Worm (Caenorhabditis elegans) whole organism, late embryonic: ENCODE results near the gene set-13.

ENCODE experiments used
- K02D7.2 ChIP-seq: sonication (generic microtip); optimal IDR thresholded peaks from 2 replicates; lab custom pipeline; 2017; ENCODE audit warnings: mild to moderate bottlenecking, missing genetic modification characterization, missing compliant biosample characterization
- T23F11.4 ChIP-seq: fragments of 200-800 bp; sonication (Bioruptor generic); optimal IDR thresholded peaks from 2 replicates; lab custom pipeline; 2018; ENCODE audit warnings: mild to moderate bottlenecking, missing genetic modification characterization, missing compliant biosample characterization
- ahr-1 ChIP-seq: sonication (generic microtip); optimal IDR thresholded peaks from 2 replicates; lab custom pipeline; 2016; ENCODE audit warnings: missing genetic modification characterization, missing compliant biosample characterization
- ama-1 ChIP-seq: fragments of 150-350 bp; optimal IDR thresholded peaks from 2 replicates; lab custom pipeline; 2014
- ceh-14 ChIP-seq: sonication (generic microtip); optimal IDR thresholded peaks from 2 replicates; lab custom pipeline; 2016; ENCODE audit warnings: missing genotype, missing genetic modification characterization, missing compliant biosample characterization
- ceh-2 ChIP-seq: sonication (generic microtip); optimal IDR thresholded peaks from 2 replicates; lab custom pipeline; 2016; ENCODE audit warnings: missing genotype, missing genetic modification characterization, missing compliant biosample characterization
- ceh-24 ChIP-seq: sonication (generic microtip); optimal IDR thresholded peaks from 2 replicates; lab custom pipeline; 2016; ENCODE audit warnings: mild to moderate bottlenecking, missing genetic modification characterization, missing compliant biosample characterization
- ceh-31 ChIP-seq: sonication (generic microtip); optimal IDR thresholded peaks from 2 replicates; lab custom pipeline; 2016; ENCODE audit warnings: missing genetic modification characterization, missing compliant biosample characterization
- ceh-45 ChIP-seq: fragments of 200-800 bp; sonication (Bioruptor generic); IDR thresholded peaks from 2 replicates; pipeline ENCODE4 v1.3.6; 2022; ENCODE audit warnings: missing genetic modification reagents, missing genetic modification characterization, missing compliant biosample characterization
- ceh-48 ChIP-seq: sonication (generic microtip); optimal IDR thresholded peaks from 2 replicates; lab custom pipeline; 2016; ENCODE audit warnings: missing genetic modification characterization, inconsistent platforms, missing compliant biosample characterization
- ceh-6 ChIP-seq: fragments of 200-800 bp; sonication (Bioruptor generic); optimal IDR thresholded peaks from 2 replicates; lab custom pipeline; 2018; ENCODE audit warnings: mild to moderate bottlenecking, missing genetic modification characterization, missing compliant biosample characterization
- ceh-9 ChIP-seq: sonication (generic microtip); optimal IDR thresholded peaks from 2 replicates; lab custom pipeline; 2016; ENCODE audit warnings: mild to moderate bottlenecking, missing genetic modification characterization, inconsistent platforms, missing compliant biosample characterization
- elt-4 ChIP-seq: sonication (generic microtip); optimal IDR thresholded peaks from 2 replicates; lab custom pipeline; 2016; ENCODE audit warnings: missing genetic modification characterization, missing compliant biosample characterization
- fax-1 ChIP-seq: sonication (generic microtip); optimal IDR thresholded peaks from 2 replicates; lab custom pipeline; 2016; ENCODE audit warnings: missing genotype, missing genetic modification characterization, missing compliant biosample characterization
- fkh-10 ChIP-seq: fragments of 150-350 bp; optimal IDR thresholded peaks from 2 replicates; lab custom pipeline; 2014; ENCODE audit warnings: missing biosample characterization, missing genetic modification reagents, missing genetic modification characterization
- gmeb-2 ChIP-seq: sonication (generic microtip); optimal IDR thresholded peaks from 2 replicates; lab custom pipeline; 2016; ENCODE audit warnings: missing genetic modification characterization, inconsistent platforms, missing compliant biosample characterization
- hlh-30 ChIP-seq: sonication (generic microtip); optimal IDR thresholded peaks from 2 replicates; lab custom pipeline; 2017; ENCODE audit warnings: antibody characterized with exemption, missing genetic modification characterization, missing compliant biosample characterization; ENCODE audit not compliant: insufficient read depth
- hlh-6 ChIP-seq: sonication (generic microtip); optimal IDR thresholded peaks from 2 replicates; lab custom pipeline; 2016; ENCODE audit warnings: missing genotype, missing genetic modification characterization, missing compliant biosample characterization
- lim-6 ChIP-seq: sonication (generic microtip); optimal IDR thresholded peaks from 2 replicates; lab custom pipeline; 2016; ENCODE audit warnings: missing genetic modification characterization, missing compliant biosample characterization
- lin-11 ChIP-seq: fragments of 200-800 bp; sonication (Bioruptor generic); optimal IDR thresholded peaks from 2 replicates; lab custom pipeline; 2018; ENCODE audit warnings: mild to moderate bottlenecking, missing genetic modification characterization, missing compliant biosample characterization
- mec-3 ChIP-seq: sonication (generic microtip); optimal IDR thresholded peaks from 2 replicates; lab custom pipeline; 2016; ENCODE audit warnings: borderline replicate concordance, missing genetic modification characterization, missing compliant biosample characterization
- nfya-1 ChIP-seq: sonication (generic microtip); optimal IDR thresholded peaks from 2 replicates; lab custom pipeline; 2017; ENCODE audit warnings: missing genetic modification characterization, mild to moderate bottlenecking, missing compliant biosample characterization, antibody characterized with exemption, moderate library complexity
- nhr-232 ChIP-seq: sonication (generic microtip); optimal IDR thresholded peaks from 2 replicates; lab custom pipeline; 2016; ENCODE audit warnings: missing genetic modification characterization, missing compliant biosample characterization
- pag-3 ChIP-seq: sonication (generic microtip); optimal IDR thresholded peaks from 2 replicates; lab custom pipeline; 2016; ENCODE audit warnings: missing compliant biosample characterization, missing genetic modification characterization, borderline replicate concordance
- pat-9 ChIP-seq: fragments of 200-800 bp; sonication (Bioruptor generic); optimal IDR thresholded peaks from 2 replicates; lab custom pipeline; 2018; ENCODE audit warnings: mild to moderate bottlenecking, missing genetic modification characterization, moderate library complexity, missing compliant biosample characterization
- ref-2 ChIP-seq: sonication (generic microtip); optimal IDR thresholded peaks from 2 replicates; lab custom pipeline; 2016; ENCODE audit warnings: missing genetic modification characterization, missing compliant biosample characterization
- sdc-2 ChIP-seq: sonication (generic microtip); optimal IDR thresholded peaks from 2 replicates; lab custom pipeline; 2016; ENCODE audit warnings: missing genotype, missing genetic modification characterization, missing compliant biosample characterization
- sox-2 ChIP-seq: fragments of 200-800 bp; sonication (Bioruptor generic); IDR thresholded peaks from 2 replicates; pipeline ENCODE4 v1.3.6; 2022; ENCODE audit warnings: missing genetic modification reagents, missing genetic modification characterization, missing compliant biosample characterization
- sox-4 ChIP-seq: sonication (generic microtip); optimal IDR thresholded peaks from 2 replicates; lab custom pipeline; 2017; ENCODE audit warnings: mild to moderate bottlenecking, missing genetic modification characterization, inconsistent platforms, missing compliant biosample characterization
- syd-9 ChIP-seq: sonication (generic microtip); optimal IDR thresholded peaks from 2 replicates; lab custom pipeline; 2016; ENCODE audit warnings: mild to moderate bottlenecking, missing genetic modification characterization, moderate library complexity, missing compliant biosample characterization
- ttx-3 ChIP-seq: sonication (generic microtip); optimal IDR thresholded peaks from 2 replicates; lab custom pipeline; 2016; ENCODE audit warnings: missing genetic modification reagents, missing genetic modification characterization, missing compliant biosample characterization
- unc-55 ChIP-seq: sonication (generic microtip); optimal IDR thresholded peaks from 2 replicates; lab custom pipeline; 2017; ENCODE audit warnings: missing biosample characterization, missing genetic modification reagents, missing genetic modification characterization
- unc-86 ChIP-seq: sonication (generic microtip); optimal IDR thresholded peaks from 2 replicates; lab custom pipeline; 2016; ENCODE audit warnings: missing genetic modification characterization, missing compliant biosample characterization
- zip-5 ChIP-seq: sonication (generic microtip); optimal IDR thresholded peaks from 2 replicates; lab custom pipeline; 2016; ENCODE audit warnings: missing genetic modification characterization, missing compliant biosample characterization
- ztf-16 ChIP-seq: sonication (generic microtip); optimal IDR thresholded peaks from 2 replicates; lab custom pipeline; 2017; ENCODE audit warnings: missing genetic modification characterization, missing compliant biosample characterization

set-13 gene

ce11 chrII:2815017-2815416 lies 1.8 kb upstream of the set-13 start:
- no peak for TF ChIP-seq nhr-232 (tag; lab: Kevin White, UChicago)
- TF ChIP-seq lim-6 (tag; lab: Kevin White, UChicago) = no peak
- no peak for TF ChIP-seq zip-5 (tag; lab: Kevin White, UChicago)
- no peak for TF ChIP-seq ceh-9 (tag; lab: Kevin White, UChicago)
- TF ChIP-seq lin-11 (tag; lab: Kevin White, UChicago) = no peak
- TF ChIP-seq pat-9 (tag; lab: Kevin White, UChicago) = no peak
- TF ChIP-seq ceh-6 = no peak
- no peak for TF ChIP-seq pag-3
- TF ChIP-seq sdc-2 (tag; lab: Kevin White, UChicago) = no peak
- TF ChIP-seq ahr-1 (tag; lab: Kevin White, UChicago) = no peak
- TF ChIP-seq ceh-2 = no peak
- no peak for TF ChIP-seq T23F11.4 (GFP tag; lab: Kevin White, UChicago)
- TF ChIP-seq ztf-16 (tag; lab: Kevin White, UChicago) = no peak
- no peak for TF ChIP-seq ceh-48 (tag; lab: Kevin White, UChicago)
- TF ChIP-seq ref-2 = no peak
- no peak for TF ChIP-seq ttx-3 (tag; lab: Kevin White, UChicago)

DNA sequence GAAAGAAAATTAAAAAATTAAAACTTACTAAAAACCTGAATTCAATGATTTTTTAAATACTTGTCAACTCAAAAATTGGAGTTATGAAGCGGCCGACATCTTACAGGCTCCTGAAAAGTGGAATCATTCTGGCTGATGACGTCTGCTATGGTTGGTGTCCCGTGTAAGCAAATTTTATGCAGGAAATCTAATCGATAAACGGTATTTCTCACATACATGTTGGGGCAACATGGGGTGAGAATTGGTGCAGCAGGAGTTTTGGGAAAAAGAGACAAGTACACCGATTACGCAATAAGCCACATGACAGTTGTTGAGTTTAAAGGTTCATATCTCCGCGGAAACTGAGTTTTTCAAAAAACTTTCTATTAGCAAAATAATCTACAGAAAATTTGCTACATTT lies 1.3 kb upstream of the set-13 start, which contains the start of gene K12H6.2:
Gene K12H6.2, minus strand, starts transcription at position 101 of the 400 bp plus-strand sequence.
- TF ChIP-seq unc-86 = no peak
- no peak for TF ChIP-seq nfya-1
- TF ChIP-seq sox-2 (GFP tag; lab: Robert Waterston, UW) = no peak
- TF ChIP-seq gmeb-2 (tag; lab: Kevin White, UChicago) = no peak
- no peak for TF ChIP-seq fax-1 (tag; lab: Kevin White, UChicago)
- TF ChIP-seq sox-4 (tag; lab: Kevin White, UChicago) = no peak
- TF ChIP-seq ceh-24 (tag; lab: Kevin White, UChicago) = no peak
- no peak for TF ChIP-seq syd-9 (tag; lab: Kevin White, UChicago)

DNA sequence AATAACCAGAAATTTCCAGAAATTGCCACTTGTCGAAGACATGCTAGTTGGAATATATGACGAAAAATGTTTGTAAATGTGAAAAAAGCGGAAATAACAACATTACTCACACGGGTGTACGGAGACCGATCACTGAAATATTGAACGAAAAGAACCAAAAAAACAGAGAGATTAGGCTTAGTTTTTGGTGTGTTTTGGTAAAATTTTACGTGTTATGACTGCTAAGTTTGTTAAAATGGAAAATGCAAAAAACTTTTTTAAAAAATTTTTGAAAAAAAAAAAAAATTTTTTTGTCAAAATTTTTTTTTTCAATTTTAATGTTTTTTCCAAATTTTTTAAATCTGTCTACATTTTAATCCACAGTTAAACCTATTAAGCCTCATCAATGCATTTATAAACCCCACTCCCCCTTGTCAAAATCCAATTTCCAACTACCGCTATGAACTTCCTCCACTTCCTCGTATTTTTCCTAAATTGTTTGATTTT lies 5.7 kb downstream of the set-13 start, which contains the start of the genes fut-4 and K12H6.10:
Gene fut-4, minus strand, starts transcription at position 101 of the 486 bp plus-strand sequence.
Gene K12H6.10, plus strand, starts transcription at position 436 of the 486 bp plus-strand sequence.
- TF ChIP-seq ref-2 (no peak), elt-4 (tag; lab: Kevin White, UChicago) (no peak), ceh-14 (tag; lab: Kevin White, UChicago) (no peak), ztf-16 (tag; lab: Kevin White, UChicago) (no peak), ceh-6 (no peak), sox-4 (tag; lab: Kevin White, UChicago) (no peak), sdc-2 (tag; lab: Kevin White, UChicago) (no peak), lin-11 (tag; lab: Kevin White, UChicago) (no peak), K02D7.2 (no peak), mec-3 (tag; lab: Kevin White, UChicago) (no peak), ceh-31 (tag; lab: Kevin White, UChicago) (no peak), fax-1 (tag; lab: Kevin White, UChicago) (no peak), ceh-45 (GFP tag; lab: Robert Waterston, UW) (no peak)
- TF ChIP-seq, all 69 proteins: peak for 0

DNA sequence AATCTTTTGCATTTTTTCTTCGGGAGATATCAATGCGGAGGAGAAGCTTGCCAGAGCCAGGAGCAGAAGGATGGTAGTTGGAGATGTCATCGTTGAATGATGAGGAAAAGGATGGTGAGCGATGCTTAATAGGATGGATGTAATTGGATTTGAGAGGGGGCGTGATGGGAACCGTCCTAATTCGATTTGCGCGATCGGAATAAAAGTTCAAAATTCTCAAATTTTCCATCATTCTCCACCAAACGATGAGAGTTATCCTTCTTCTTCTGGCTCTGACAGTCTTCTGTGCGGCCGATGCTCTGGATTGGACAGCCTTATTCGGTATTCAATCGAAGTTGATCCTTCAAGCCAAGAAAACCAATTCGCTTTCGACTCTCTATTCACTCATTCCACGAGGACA lies 7.4 kb downstream of the set-13 start, which contains the start of the genes K12H6.4 and K12H6.9:
Gene K12H6.4, minus strand, starts transcription at position 101 of the 400 bp plus-strand sequence.
Gene K12H6.9, plus strand, starts transcription at position 236 of the 400 bp plus-strand sequence.
- TF ChIP-seq unc-55 (GFP tag; lab: Kevin White, UChicago) (no peak), ceh-6 (no peak), ama-1 (lab: Kevin White, UChicago) (no peak), sox-4 (tag; lab: Kevin White, UChicago) (no peak), gmeb-2 (tag; lab: Kevin White, UChicago) (no peak)
- TF ChIP-seq, all 69 proteins: peak for 0

- TF ChIP-seq hlh-6 (tag; lab: Kevin White, UChicago) = no peak
- TF ChIP-seq fkh-10 = no peak
- no peak for TF ChIP-seq hlh-30 (tag; lab: Kevin White, UChicago)
- no peak for TF ChIP-seq ceh-6
Measured at ce11 chrII:2826073-2826472, 9.3 kb downstream of the set-13 start, which contains the start of gene K12H6.5. TSS of gene K12H6.5 (minus strand) at chrII:2826173.
